Fruit fly (Drosophila melanogaster): Measurements from ENCODE around the gene ChLD3.

DNA sequence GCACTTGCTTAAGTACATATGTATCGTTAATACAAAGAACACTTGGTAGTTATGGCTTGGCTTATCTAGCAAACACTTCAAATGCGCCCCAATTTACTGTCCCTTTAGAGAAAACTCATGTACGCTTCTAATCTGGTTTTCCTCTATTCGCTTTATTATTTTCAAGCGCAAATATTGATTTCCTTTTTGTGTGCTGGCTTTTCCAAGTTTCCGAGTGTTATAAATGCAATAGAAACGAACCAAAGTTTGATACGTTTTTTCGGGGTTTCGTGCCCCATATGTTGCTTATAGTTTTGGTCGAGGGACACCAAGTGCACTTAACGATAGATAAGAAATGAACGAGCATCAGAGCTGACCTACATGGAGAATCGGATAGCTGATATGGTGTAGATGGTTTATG, 24.7 kb upstream of the ChLD3 start:
- TF ChIP-seq salm (tag; optimal IDR thresholded peaks at IDR 0.05) (peak; percentile 41), Sox102F (GFP tag; optimal IDR thresholded peaks at IDR 0.05) (no peak), crol (GFP tag; IDR thresholded peaks at IDR 0.05) (no peak), Kr (GFP tag; optimal IDR thresholded peaks at IDR 0.05) (peak; percentile 3), Asciz (GFP tag; optimal IDR thresholded peaks at IDR 0.05) (no peak), CG6175 (GFP tag; IDR thresholded peaks at IDR 0.05) (no peak), en (GFP tag; optimal IDR thresholded peaks at IDR 0.05) (no peak), h (optimal IDR thresholded peaks at IDR 0.05) (no peak)

All from whole organism, embryonic.